Worm (Caenorhabditis elegans) whole organism, L4 larva: ENCODE measurements around the gene zip-11.

Source experiments
- D1046.2 ChIP-seq: fragments of 200-800 bp; sonication (Bioruptor generic); IDR thresholded peaks from 2 replicates; pipeline ENCODE4 v1.3.6; 2022; ENCODE audit warnings: missing genetic modification characterization, missing compliant biosample characterization
- dve-1 ChIP-seq: sonication (generic microtip); optimal IDR thresholded peaks from 2 replicates; lab custom pipeline; 2017; ENCODE audit warnings: antibody characterized with exemption, mild to moderate bottlenecking, missing genetic modification characterization, missing compliant biosample characterization; ENCODE audit not compliant: insufficient read depth
- hlh-30 ChIP-seq: sonication (generic microtip); optimal IDR thresholded peaks from 2 replicates; lab custom pipeline; 2017; ENCODE audit warnings: antibody characterized with exemption, mild to moderate bottlenecking, missing genetic modification characterization, missing compliant biosample characterization; ENCODE audit not compliant: insufficient read depth
- lir-3 ChIP-seq: sonication (generic microtip); optimal IDR thresholded peaks from 2 replicates; lab custom pipeline; 2016; ENCODE audit warnings: mild to moderate bottlenecking, missing genetic modification characterization, missing compliant biosample characterization
- mdl-1 ChIP-seq, 2 experiments: fragments of 150-350 bp in 1 of 2; sonication (generic microtip) in 1 of 2; optimal IDR thresholded peaks; 2 replicates each; lab custom pipeline; 2014 to 2017; ENCODE audit warnings: missing biosample characterization in 2 of 2, missing genetic modification characterization in 2 of 2
- nhr-76 ChIP-seq: fragments of 150-350 bp; optimal IDR thresholded peaks from 2 replicates; lab custom pipeline; 2014; ENCODE audit warnings: missing biosample characterization, missing genetic modification characterization
- sdz-12 ChIP-seq: fragments of 200-800 bp; sonication (Bioruptor generic); optimal IDR thresholded peaks from 2 replicates; lab custom pipeline; 2018; ENCODE audit warnings: mild to moderate bottlenecking, missing genetic modification characterization, missing compliant biosample characterization
- unc-62 ChIP-seq, 3 experiments: fragments of 150-350 bp in 1 of 3; sonication (generic microtip); optimal IDR thresholded peaks in 2 of 3; peaks in 1 of 3; 1 replicate in 1 of 3; 2 replicates in 2 of 3; lab custom pipeline; 2014 to 2017; ENCODE audit warnings: missing biosample characterization in 3 of 3, missing genetic modification characterization in 3 of 3, missing genetic modification reagents in 3 of 3, missing genotype in 1 of 3

ce11 chrIV:3265657-3266056, 45.4 kb upstream of the zip-11 start, which contains the start of gene T26C12.2:
- TF ChIP-seq nhr-76 (tag; lab: Kevin White, UChicago) = no peak
- TF ChIP-seq dve-1 = no peak
- no peak for TF ChIP-seq lir-3 (tag; lab: Kevin White, UChicago)
- no peak for TF ChIP-seq hlh-30 (tag; lab: Kevin White, UChicago)
- TF ChIP-seq sdz-12 (GFP tag; lab: Kevin White, UChicago) = no peak
- no peak for TF ChIP-seq mdl-1 (tag; optimal IDR thresholded peaks at IDR 0.05; lab: Kevin White, UChicago)
- TF ChIP-seq D1046.2 (GFP tag; lab: Robert Waterston, UW) = no peak
- no peak for TF ChIP-seq unc-62 (GFP tag; optimal IDR thresholded peaks at IDR 0.05 in 1 of 2; lab: Kevin White, UChicago)
- TF ChIP-seq unc-62 (tag; optimal IDR thresholded peaks at IDR 0.05; lab: Kevin White, UChicago) = no peak
